Worm (Caenorhabditis elegans) whole organism, L4 larva: ENCODE results near the gene let-711.

ENCODE experiments used
- T26A8.4 ChIP-seq: fragments of 200-800 bp; sonication (Bioruptor generic); IDR thresholded peaks from 2 replicates; pipeline ENCODE4 v1.3.6; 2022; ENCODE audit warnings: missing genetic modification characterization, missing compliant biosample characterization
- ZK546.5 ChIP-seq, 2 experiments: sonication (generic microtip); optimal IDR thresholded peaks; 2 replicates each; lab custom pipeline; 2017; ENCODE audit warnings: missing biosample characterization in 2 of 2, missing genetic modification characterization in 2 of 2
- ama-1 ChIP-seq: fragments of 150-350 bp; optimal IDR thresholded peaks from 2 replicates; lab custom pipeline; 2014; ENCODE audit warnings: inconsistent platforms, mixed read lengths
- arid-1 ChIP-seq: fragments of 200-800 bp; sonication (Bioruptor generic); conservative IDR thresholded peaks from 2 replicates; pipeline ENCODE4 v1.3.6; 2022; ENCODE audit warnings: missing genetic modification reagents, missing genetic modification characterization, missing compliant biosample characterization
- ctbp-1 ChIP-seq: fragments of 200-800 bp; sonication (Bioruptor generic); IDR thresholded peaks from 2 replicates; pipeline ENCODE4 v1.3.6; 2022; ENCODE audit warnings: missing genetic modification reagents, missing genetic modification characterization, missing compliant biosample characterization
- daf-19 ChIP-seq: fragments of 200-800 bp; sonication (Bioruptor generic); conservative IDR thresholded peaks from 2 replicates; pipeline ENCODE4 v1.3.6; 2022; ENCODE audit warnings: missing genetic modification characterization, missing compliant biosample characterization
- nhr-237 ChIP-seq: sonication (generic microtip); optimal IDR thresholded peaks from 2 replicates; lab custom pipeline; 2017; ENCODE audit warnings: missing biosample characterization, missing genetic modification characterization
- nhr-28 ChIP-seq: fragments of 150-350 bp; optimal IDR thresholded peaks from 2 replicates; lab custom pipeline; 2014; ENCODE audit warnings: missing biosample characterization, missing genetic modification characterization
- nhr-77 ChIP-seq: fragments of 150-350 bp; optimal IDR thresholded peaks from 2 replicates; lab custom pipeline; 2014; ENCODE audit warnings: missing biosample characterization, missing genetic modification characterization
- snpc-4 ChIP-seq: fragments of 150-350 bp; optimal IDR thresholded peaks from 2 replicates; lab custom pipeline; 2014; ENCODE audit warnings: missing biosample characterization, missing genetic modification characterization

- TF ChIP-seq nhr-77 (tag; lab: Kevin White, UChicago) (no peak), snpc-4 (tag; lab: Kevin White, UChicago) (no peak), ctbp-1 (GFP tag; lab: Robert Waterston, UW) (peak; percentile 57; the same call in 1 of the 2 replicates), nhr-237 (no peak), daf-19 (no peak), arid-1 (GFP tag; lab: Robert Waterston, UW) (no peak), nhr-28 (tag; lab: Kevin White, UChicago) (peak; percentile 84), ZK546.5 (tag; optimal IDR thresholded peaks at IDR 0.05; lab: Kevin White, UChicago) (no peak), T26A8.4 (GFP tag; lab: Robert Waterston, UW) (peak; percentile 59), ama-1 (lab: Kevin White, UChicago) (no peak)
These were observed 48.9 kb upstream of the let-711 start, which contains the start of gene T07E3.4 for ce11 chrIII:6897587-6898064.
